Fruit fly (Drosophila melanogaster): ENCODE results near the gene mRpL28.

Gene mRpL28

DNA sequence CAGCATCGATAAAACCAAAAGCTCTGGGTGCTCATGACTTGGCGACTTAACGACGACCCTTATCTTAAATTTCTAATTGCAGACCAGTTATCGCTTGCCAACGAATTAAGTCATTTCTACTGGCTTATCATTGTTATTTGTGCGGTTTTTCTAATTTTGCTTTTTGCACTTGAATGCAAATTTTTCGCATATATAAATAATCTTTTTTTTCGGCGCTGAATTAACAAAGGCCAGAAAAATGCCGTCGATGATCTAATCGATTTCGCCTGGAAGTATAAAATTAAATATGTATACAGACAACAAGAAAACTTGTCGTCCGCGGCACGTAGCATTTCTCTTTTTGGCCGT is 27.8 kb downstream of the mRpL28 start:
- TF ChIP-seq foxo (GFP tag; optimal IDR thresholded peaks at IDR 0.05) (peak in 1 of 2 experiments; percentile 34), Rel (GFP tag; optimal IDR thresholded peaks at IDR 0.05) (no peak), Rel (tag; optimal IDR thresholded peaks at IDR 0.05) (no peak), brk (GFP tag; optimal IDR thresholded peaks at IDR 0.05) (peak; percentile 40)

DNA sequence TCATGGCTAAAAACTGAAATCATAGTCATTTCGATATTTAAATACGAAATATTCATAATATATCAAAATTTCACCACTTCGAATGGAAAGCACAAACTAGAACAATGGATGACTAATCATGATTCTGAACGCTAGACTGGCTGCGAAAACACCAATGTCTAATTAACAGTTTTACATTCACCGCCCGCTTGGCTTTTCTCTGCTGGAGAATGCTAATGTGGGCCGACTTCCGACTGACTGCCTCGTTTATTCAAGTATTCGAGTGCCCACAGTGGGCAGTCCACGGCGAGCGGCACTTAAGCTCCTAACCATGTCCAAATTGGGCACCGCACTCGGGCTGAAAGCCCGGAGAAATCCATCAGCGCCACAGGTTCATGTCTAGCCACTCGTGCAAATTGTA is 28.3 kb downstream of the mRpL28 start:
- no peak for TF ChIP-seq Myc (optimal IDR thresholded peaks at IDR 0.05)
- no peak for TF ChIP-seq psq (GFP tag; optimal IDR thresholded peaks at IDR 0.05)
- no peak for TF ChIP-seq woc (GFP tag; optimal IDR thresholded peaks at IDR 0.05)

DNA sequence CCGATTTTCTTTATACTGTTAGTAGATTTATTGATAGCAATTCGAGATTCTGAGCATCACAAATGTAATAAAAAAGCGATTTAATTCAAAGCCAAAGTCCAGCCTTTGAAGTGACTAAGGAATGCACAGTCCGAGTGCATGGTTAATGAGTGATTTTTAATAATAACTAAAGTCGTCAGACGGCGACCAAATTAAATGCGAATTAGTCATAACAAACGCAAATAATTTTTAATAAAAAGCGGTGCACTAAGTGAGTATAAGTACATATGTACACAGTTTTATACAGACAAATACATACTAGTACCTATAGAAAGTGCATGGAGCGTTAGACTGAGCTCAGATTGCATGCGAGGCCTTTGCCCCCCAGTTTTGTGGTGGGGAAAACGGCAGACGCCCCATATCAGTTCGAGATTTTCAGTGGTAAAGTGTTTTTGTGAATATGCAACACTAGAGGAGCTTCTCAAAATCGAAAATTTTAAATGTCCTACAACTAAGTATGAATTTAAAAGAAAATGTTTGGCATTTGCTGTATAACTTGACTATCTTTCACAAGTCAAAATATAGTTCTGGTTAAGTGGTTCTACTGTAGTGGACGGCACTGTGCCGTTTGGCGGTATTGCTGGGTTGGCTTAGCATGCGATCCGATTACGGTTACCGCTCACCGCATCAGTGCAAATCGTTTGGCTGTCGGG is 29.1 kb downstream of the mRpL28 start:
- TF ChIP-seq dmrt93B (GFP tag; optimal IDR thresholded peaks at IDR 0.05) (no peak), dsf (GFP tag; optimal IDR thresholded peaks at IDR 0.05; ENCODE audit: borderline replicate concordance) (no peak), psq (GFP tag; optimal IDR thresholded peaks at IDR 0.05) (peak; percentile 39), OdsH (GFP tag; optimal IDR thresholded peaks at IDR 0.05) (peak; percentile 81), foxo (GFP tag; optimal IDR thresholded peaks at IDR 0.05) (peak in 1 of 2 experiments; percentile 75), br (GFP tag; optimal IDR thresholded peaks at IDR 0.05) (peak; percentile 62), CG9705 (GFP tag; optimal IDR thresholded peaks at IDR 0.05) (no peak), Myc (optimal IDR thresholded peaks at IDR 0.05) (no peak), pan (optimal IDR thresholded peaks at IDR 0.05) (no peak), Mio (GFP tag; optimal IDR thresholded peaks at IDR 0.05) (no peak), h (GFP tag; optimal IDR thresholded peaks at IDR 0.05) (peak; percentile 78), ey (GFP tag; optimal IDR thresholded peaks at IDR 0.05) (peak; percentile 78), tai (GFP tag; optimal IDR thresholded peaks at IDR 0.05) (peak; percentile 13), rgr (GFP tag; optimal IDR thresholded peaks at IDR 0.05) (peak; percentile 73), Hr83 (GFP tag; optimal IDR thresholded peaks at IDR 0.05; ENCODE audit: poor library complexity, severe bottlenecking) (no peak), N (GFP tag; optimal IDR thresholded peaks at IDR 0.05) (no peak), CrebA (GFP tag; optimal IDR thresholded peaks at IDR 0.05; ENCODE audit: borderline replicate concordance) (no peak), Dif (GFP tag; optimal IDR thresholded peaks at IDR 0.05; ENCODE audit: partially characterized antibody) (no peak), dl (GFP tag; optimal IDR thresholded peaks at IDR 0.05; ENCODE audit: insufficient read depth in 1 of 2, partially characterized antibody in 2 of 2) (no peak), Sp1 (GFP tag; optimal IDR thresholded peaks at IDR 0.05) (peak; percentile 46), Hnf4 (GFP tag; optimal IDR thresholded peaks at IDR 0.05) (peak; percentile 61), sv (GFP tag; optimal IDR thresholded peaks at IDR 0.05) (no peak), HLH106 (tag; optimal IDR thresholded peaks at IDR 0.05) (no peak), Jra (GFP tag; optimal IDR thresholded peaks at IDR 0.05) (peak; percentile 17), woc (GFP tag; optimal IDR thresholded peaks at IDR 0.05) (peak; percentile 19), GATAd (GFP tag; optimal IDR thresholded peaks at IDR 0.05) (no peak), fru (GFP tag; optimal IDR thresholded peaks at IDR 0.05) (peak; percentile 72), CG32264 (GFP tag; optimal IDR thresholded peaks at IDR 0.05) (peak; percentile 14), usp (GFP tag; optimal IDR thresholded peaks at IDR 0.05) (no peak)

DNA sequence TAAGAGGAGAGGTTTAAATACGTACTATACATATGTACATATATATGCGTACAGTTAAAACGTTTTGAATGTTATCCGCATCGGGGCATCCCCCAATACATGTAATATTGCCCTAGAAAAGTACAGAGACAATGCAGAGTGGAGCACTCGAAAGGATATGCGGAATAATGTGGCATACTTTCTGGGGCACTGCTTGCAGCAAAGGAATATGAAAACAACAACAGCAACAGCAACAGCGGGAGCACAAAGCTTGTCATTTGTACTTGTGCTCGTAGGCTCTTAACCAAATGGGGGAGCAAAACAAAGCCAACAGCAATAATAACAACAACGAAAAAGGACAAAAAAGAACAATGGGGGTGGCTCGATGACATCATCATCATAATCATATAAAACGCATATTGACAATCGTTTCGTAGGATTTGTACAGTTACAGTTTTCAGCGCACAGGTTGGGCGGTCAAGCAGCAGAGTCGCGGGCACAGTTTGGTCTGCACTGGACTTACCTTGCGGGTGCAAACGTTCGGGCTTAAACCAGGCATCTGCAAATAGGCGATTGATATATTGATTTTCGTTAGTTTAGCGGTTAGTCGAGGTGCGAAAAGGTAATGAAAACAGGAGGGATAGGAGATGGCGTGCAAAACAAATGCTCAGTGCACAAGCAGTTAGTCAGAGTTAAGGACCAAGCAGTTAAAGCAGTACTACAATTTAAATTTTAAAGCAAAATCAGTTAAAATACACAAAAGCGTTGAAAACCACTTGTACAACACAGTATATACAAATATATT is 30.1 kb downstream of the mRpL28 start:
- TF ChIP-seq N (GFP tag; optimal IDR thresholded peaks at IDR 0.05) (peak; percentile 55), Myc (optimal IDR thresholded peaks at IDR 0.05) (peak; percentile 29), woc (GFP tag; optimal IDR thresholded peaks at IDR 0.05) (no peak), dl (GFP tag; optimal IDR thresholded peaks at IDR 0.05; ENCODE audit: insufficient read depth in 1 of 2, partially characterized antibody in 2 of 2) (no peak), usp (GFP tag; optimal IDR thresholded peaks at IDR 0.05) (no peak)
